Worm (Caenorhabditis elegans) whole organism, L2 larva: ENCODE results near the gene C47E12.10.

Experiments
- blmp-1 ChIP-seq: sonication (generic microtip); optimal IDR thresholded peaks from 2 replicates; lab custom pipeline; 2017; ENCODE audit warnings: missing genetic modification characterization, mild to moderate bottlenecking, missing compliant biosample characterization, antibody characterized with exemption, moderate library complexity; ENCODE audit not compliant: insufficient read depth
- nhr-11 ChIP-seq: fragments of 150-350 bp; optimal IDR thresholded peaks from 2 replicates; lab custom pipeline; 2014; ENCODE audit warnings: missing biosample characterization, missing genetic modification characterization

ce11 chrIV:10017633-10018032 lies 45.0 kb downstream of the C47E12.10 start, which contains the start of gene F44D12.2:
- TF ChIP-seq nhr-11 = no peak
- TF ChIP-seq blmp-1 (tag; lab: Kevin White, UChicago) = no peak
